Worm (Caenorhabditis elegans) whole organism, midembryonic: ENCODE results near the gene hmg-11.

Source experiments
- T22C8.4 ChIP-seq: fragments of 200-800 bp; sonication (Bioruptor generic); IDR thresholded peaks from 2 replicates; pipeline ENCODE4 v1.3.6; 2022; ENCODE audit warnings: missing genetic modification characterization, missing compliant biosample characterization
- cog-1 ChIP-seq: sonication (generic microtip); optimal IDR thresholded peaks from 2 replicates; lab custom pipeline; 2016; ENCODE audit warnings: missing genetic modification characterization, missing compliant biosample characterization
- flt-1 ChIP-seq: fragments of 200-800 bp; sonication (Bioruptor generic); IDR thresholded peaks from 2 replicates; pipeline ENCODE4 v1.3.6; 2022; ENCODE audit warnings: missing genetic modification characterization, missing compliant biosample characterization
- klf-2 ChIP-seq: fragments of 200-800 bp; sonication (Bioruptor generic); conservative IDR thresholded peaks from 2 replicates; pipeline ENCODE4 v1.3.6; 2022; ENCODE audit warnings: missing genetic modification reagents, missing genetic modification characterization, missing compliant biosample characterization
- med-1 ChIP-seq: sonication (generic microtip); optimal IDR thresholded peaks from 2 replicates; lab custom pipeline; 2017; ENCODE audit warnings: missing genetic modification characterization, mild to moderate bottlenecking, missing compliant biosample characterization, antibody characterized with exemption, missing genetic modification reagents; ENCODE audit not compliant: insufficient read depth
- ref-1 ChIP-seq: fragments of 200-800 bp; sonication (Bioruptor generic); conservative IDR thresholded peaks from 2 replicates; pipeline ENCODE4 v1.3.6; 2022; ENCODE audit warnings: missing genetic modification reagents, missing genetic modification characterization, missing compliant biosample characterization
- tab-1 ChIP-seq: fragments of 200-800 bp; sonication (Bioruptor generic); IDR thresholded peaks from 2 replicates; pipeline ENCODE4 v1.3.6; 2022; ENCODE audit warnings: missing genetic modification characterization, missing compliant biosample characterization
- ztf-23 ChIP-seq: fragments of 200-800 bp; sonication (Bioruptor generic); IDR thresholded peaks from 2 replicates; pipeline ENCODE4 v1.3.6; 2022; ENCODE audit warnings: missing genetic modification reagents, missing genetic modification characterization, missing compliant biosample characterization
- ztf-29 ChIP-seq: fragments of 200-800 bp; sonication (Bioruptor generic); IDR thresholded peaks from 2 replicates; pipeline ENCODE4 v1.3.6; 2022; ENCODE audit warnings: missing genetic modification reagents, missing genetic modification characterization, missing compliant biosample characterization

The hmg-11 gene

DNA sequence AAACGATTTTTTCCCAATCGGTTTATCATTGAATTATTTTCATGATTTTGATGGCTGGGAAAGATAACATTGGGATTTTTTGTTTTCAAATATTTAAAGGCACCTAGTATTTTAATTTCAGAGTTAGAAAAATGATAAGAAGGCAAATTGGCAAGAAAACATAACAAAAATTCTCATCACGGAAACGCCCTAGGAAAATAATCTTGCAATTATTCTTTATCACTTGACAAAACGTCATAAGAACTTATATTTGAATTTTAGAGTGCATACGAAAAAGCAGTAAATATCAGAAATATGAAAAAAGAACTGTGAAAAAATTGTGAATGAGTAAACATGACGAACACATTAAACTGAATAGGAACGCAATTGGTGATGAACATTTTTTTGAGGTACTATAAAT lies 15.5 kb upstream of the hmg-11 start:
- no peak for TF ChIP-seq klf-2 (GFP tag; lab: Robert Waterston, UW)
- TF ChIP-seq T22C8.4 (GFP tag; lab: Robert Waterston, UW), result no peak
- no peak for TF ChIP-seq ztf-23 (GFP tag; lab: Robert Waterston, UW)
- no peak for TF ChIP-seq ztf-29 (GFP tag; lab: Robert Waterston, UW)
- no peak for TF ChIP-seq tab-1 (GFP tag; lab: Robert Waterston, UW)
- TF ChIP-seq med-1 (GFP tag; lab: Kevin White, UChicago), result no peak
- no peak for TF ChIP-seq ref-1 (GFP tag; lab: Robert Waterston, UW)
- no peak for TF ChIP-seq cog-1 (tag; lab: Kevin White, UChicago)
- TF ChIP-seq flt-1 (GFP tag; lab: Robert Waterston, UW), result no peak

DNA sequence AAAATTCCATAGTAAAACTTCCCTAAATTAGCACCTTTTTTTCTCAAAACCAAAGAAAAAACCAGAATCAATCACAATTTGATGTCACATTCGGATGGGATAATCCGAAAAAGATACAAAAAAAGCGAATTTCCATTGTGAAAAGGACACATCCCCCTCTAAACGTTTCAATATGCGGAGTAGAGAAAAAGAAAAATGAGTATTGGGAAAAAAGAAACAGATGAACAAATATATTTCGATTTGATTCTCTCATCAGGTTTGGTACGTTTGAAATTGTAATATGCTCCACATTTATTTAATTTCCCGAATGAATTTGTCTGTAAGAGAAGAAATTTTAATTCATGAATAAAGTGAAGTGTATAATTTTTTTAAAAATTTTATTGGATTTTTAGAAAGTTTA lies 14.6 kb upstream of the hmg-11 start:
- TF ChIP-seq cog-1 (tag; lab: Kevin White, UChicago), result no peak
- TF ChIP-seq ztf-23 (GFP tag; lab: Robert Waterston, UW), result no peak
- no peak for TF ChIP-seq ref-1 (GFP tag; lab: Robert Waterston, UW)
- no peak for TF ChIP-seq ztf-29 (GFP tag; lab: Robert Waterston, UW)
- no peak for TF ChIP-seq med-1 (GFP tag; lab: Kevin White, UChicago)
- no peak for TF ChIP-seq klf-2 (GFP tag; lab: Robert Waterston, UW)
- TF ChIP-seq T22C8.4 (GFP tag; lab: Robert Waterston, UW), result no peak
- TF ChIP-seq flt-1 (GFP tag; lab: Robert Waterston, UW), result no peak
- TF ChIP-seq tab-1 (GFP tag; lab: Robert Waterston, UW), result no peak

ce11 chrII:4661278-4661677 lies 11.6 kb upstream of the hmg-11 start, which contains the start of gene T05A7.13:
T05A7.13 (minus strand) TSS chrII:4661378.
- TF ChIP-seq ref-1 (GFP tag; lab: Robert Waterston, UW) (no peak), ztf-23 (GFP tag; lab: Robert Waterston, UW) (no peak), ztf-29 (GFP tag; lab: Robert Waterston, UW) (no peak), med-1 (GFP tag; lab: Kevin White, UChicago) (no peak), cog-1 (tag; lab: Kevin White, UChicago) (no peak)

- TF ChIP-seq ztf-23 (GFP tag; lab: Robert Waterston, UW) (no peak), flt-1 (GFP tag; lab: Robert Waterston, UW) (no peak), T22C8.4 (GFP tag; lab: Robert Waterston, UW) (no peak), cog-1 (tag; lab: Kevin White, UChicago) (no peak), ztf-29 (GFP tag; lab: Robert Waterston, UW) (no peak), ref-1 (GFP tag; lab: Robert Waterston, UW) (no peak), klf-2 (GFP tag; lab: Robert Waterston, UW) (no peak), tab-1 (GFP tag; lab: Robert Waterston, UW) (no peak), med-1 (GFP tag; lab: Kevin White, UChicago) (no peak)
Measured at ce11 chrII:4663186-4663585, 9.7 kb upstream of the hmg-11 start, which contains the start of gene T05A7.12. T05A7.12 (minus strand) TSS chrII:4663286.

ce11 chrII:4665359-4665758 lies 7.5 kb upstream of the hmg-11 start, which contains the start of gene T05A7.11:
T05A7.11 (minus strand) TSS chrII:4665459.
- no peak for TF ChIP-seq tab-1 (GFP tag; lab: Robert Waterston, UW)

DNA sequence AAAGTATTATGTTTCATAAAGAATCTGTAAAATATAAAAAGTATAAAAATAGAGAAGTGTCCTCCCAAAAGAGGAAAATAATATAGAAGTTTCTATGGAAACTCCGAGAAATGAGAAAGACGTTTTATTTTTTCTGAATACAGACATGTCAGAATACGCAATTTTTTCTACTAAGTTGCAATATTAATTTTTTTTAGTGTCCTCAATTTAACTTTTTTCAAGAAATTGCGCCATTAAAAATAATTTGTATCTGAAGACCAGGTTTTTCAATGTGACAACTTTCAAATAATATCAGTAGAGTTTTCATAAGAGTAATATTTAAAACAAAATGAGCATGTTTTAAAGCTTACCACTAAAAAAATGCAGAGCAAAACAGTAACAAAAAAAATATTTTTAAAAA lies 5.3 kb upstream of the hmg-11 start, which contains the start of gene fut-5:
Gene fut-5 (minus strand): TSS at position 101 of the 400 bp plus-strand sequence.
- TF ChIP-seq flt-1 (GFP tag; lab: Robert Waterston, UW), result no peak
- TF ChIP-seq cog-1 (tag; lab: Kevin White, UChicago), result no peak
- TF ChIP-seq T22C8.4 (GFP tag; lab: Robert Waterston, UW), result no peak
- no peak for TF ChIP-seq med-1 (GFP tag; lab: Kevin White, UChicago)
- TF ChIP-seq ztf-29 (GFP tag; lab: Robert Waterston, UW), result no peak

DNA sequence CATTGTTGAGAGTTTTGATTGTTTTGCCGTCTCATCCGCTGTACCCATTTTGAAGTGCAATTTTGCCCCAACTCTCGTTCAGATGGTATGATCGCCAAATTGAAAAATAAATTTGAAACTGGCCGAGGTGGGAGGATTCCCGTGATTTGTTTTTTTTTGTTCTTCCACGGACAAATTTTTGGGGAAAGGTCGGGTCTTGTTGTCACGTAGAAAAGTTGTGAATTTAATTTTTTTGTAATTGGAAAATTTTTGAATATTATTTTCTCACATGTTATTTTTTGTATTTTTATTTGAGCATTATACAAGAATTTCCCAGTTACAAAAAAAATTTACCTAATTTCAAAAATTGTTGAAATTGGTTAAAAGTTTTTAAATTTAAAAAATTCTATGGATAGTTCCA lies 1.2 kb upstream of the hmg-11 start, which contains the start of gene T05A7.6:
Gene T05A7.6 (minus strand): TSS at position 101 of the 400 bp plus-strand sequence.
- TF ChIP-seq cog-1 (tag; lab: Kevin White, UChicago) (no peak), T22C8.4 (GFP tag; lab: Robert Waterston, UW) (no peak), ztf-29 (GFP tag; lab: Robert Waterston, UW) (no peak)

DNA sequence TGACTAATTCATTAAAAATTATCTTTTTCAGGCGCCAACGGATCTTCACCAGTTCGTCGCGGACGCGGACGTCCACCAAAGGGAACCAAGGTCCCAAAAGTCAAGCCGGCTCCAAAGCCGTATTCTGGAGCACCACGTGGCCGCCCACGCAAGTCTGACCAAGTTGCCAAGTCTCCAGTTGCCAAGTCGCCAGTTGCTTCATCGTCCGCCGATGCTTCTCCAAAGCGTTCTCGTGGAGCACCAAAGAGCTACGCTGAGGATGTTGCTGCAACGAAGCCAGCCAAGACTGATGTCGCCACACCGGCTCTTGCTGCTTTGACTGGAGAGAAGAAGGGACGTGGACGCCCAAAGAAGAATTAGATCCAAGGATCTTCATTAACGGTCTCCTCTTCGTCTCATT lies 357 bp downstream of the hmg-11 start:
- no peak for TF ChIP-seq cog-1 (tag; lab: Kevin White, UChicago)
- no peak for TF ChIP-seq tab-1 (GFP tag; lab: Robert Waterston, UW)
- no peak for TF ChIP-seq T22C8.4 (GFP tag; lab: Robert Waterston, UW)
- TF ChIP-seq med-1 (GFP tag; lab: Kevin White, UChicago), result no peak
- no peak for TF ChIP-seq flt-1 (GFP tag; lab: Robert Waterston, UW)
- TF ChIP-seq ref-1 (GFP tag; lab: Robert Waterston, UW), result no peak
- TF ChIP-seq klf-2 (GFP tag; lab: Robert Waterston, UW), result no peak
- no peak for TF ChIP-seq ztf-23 (GFP tag; lab: Robert Waterston, UW)
- TF ChIP-seq ztf-29 (GFP tag; lab: Robert Waterston, UW), result no peak

ce11 chrII:4673670-4674069 lies 785 bp downstream of the hmg-11 start:
- TF ChIP-seq T22C8.4 (GFP tag; lab: Robert Waterston, UW), result no peak
- no peak for TF ChIP-seq ref-1 (GFP tag; lab: Robert Waterston, UW)
- no peak for TF ChIP-seq klf-2 (GFP tag; lab: Robert Waterston, UW)
- TF ChIP-seq flt-1 (GFP tag; lab: Robert Waterston, UW), result no peak
- no peak for TF ChIP-seq tab-1 (GFP tag; lab: Robert Waterston, UW)
- no peak for TF ChIP-seq cog-1 (tag; lab: Kevin White, UChicago)
- TF ChIP-seq med-1 (GFP tag; lab: Kevin White, UChicago), result no peak
- TF ChIP-seq ztf-29 (GFP tag; lab: Robert Waterston, UW), result no peak
- no peak for TF ChIP-seq ztf-23 (GFP tag; lab: Robert Waterston, UW)
